Worm (Caenorhabditis elegans): ENCODE data around the gene C17G10.6.

- TF ChIP-seq unc-62 (GFP tag; optimal IDR thresholded peaks at IDR 0.05) = no peak
- TF ChIP-seq egl-27 (tag; optimal IDR thresholded peaks at IDR 0.05) = no peak
- no peak for TF ChIP-seq nhr-28 (tag; optimal IDR thresholded peaks at IDR 0.05)
- TF ChIP-seq ceh-63 (GFP tag; optimal IDR thresholded peaks at IDR 0.05) = no peak
- TF ChIP-seq vab-15 (tag; optimal IDR thresholded peaks at IDR 0.05) = no peak
- TF ChIP-seq elt-3 (tag; optimal IDR thresholded peaks at IDR 0.05) = no peak
- no peak for TF ChIP-seq ztf-4 (tag; optimal IDR thresholded peaks at IDR 0.05)
- no peak for TF ChIP-seq unc-130 (tag; optimal IDR thresholded peaks at IDR 0.05)
- no peak for TF ChIP-seq unc-30 (tag; optimal IDR thresholded peaks at IDR 0.05)
- peak; percentile 12 for TF ChIP-seq blmp-1 (tag; optimal IDR thresholded peaks at IDR 0.05)
- TF ChIP-seq mdl-1 (tag; optimal IDR thresholded peaks at IDR 0.05) = no peak
These were observed 30.4 kb upstream of the C17G10.6 start for ce11 chrII:5633453-5633852.
